Fruit fly (Drosophila melanogaster): Measurements from ENCODE around the gene CG42337.

The CG42337 gene

DNA sequence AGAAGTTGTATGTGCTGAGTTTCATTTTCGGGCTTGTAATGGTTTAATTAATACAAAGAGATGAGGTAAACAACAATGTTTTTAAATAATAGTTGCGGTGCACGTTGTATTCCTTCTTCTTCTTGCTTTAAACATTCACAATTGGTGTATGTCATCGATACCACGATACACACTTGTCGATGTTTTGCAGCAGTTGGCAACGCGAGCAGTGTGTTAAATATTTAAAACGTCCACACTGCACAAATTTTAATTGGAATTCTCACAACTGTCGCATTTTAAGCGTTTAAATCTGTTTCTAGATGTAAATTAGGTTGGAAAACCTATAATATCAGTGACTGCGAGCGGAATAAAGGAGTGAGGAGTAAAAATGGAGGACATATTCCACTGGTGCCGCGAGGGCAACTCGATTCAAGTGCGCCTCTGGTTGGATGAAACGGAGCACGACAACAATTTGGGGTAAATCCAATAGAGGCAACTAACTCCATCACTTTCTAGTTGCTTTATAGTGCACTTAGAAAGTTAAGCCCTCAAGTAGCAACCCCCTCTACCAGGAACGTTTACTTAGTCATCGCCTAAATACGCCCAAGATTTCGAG is 23.6 kb upstream of the CG42337 start, which contains the start of the genes Trmt112 and Ilk (continued):
- TF ChIP-seq CG10543 (GFP tag; optimal IDR thresholded peaks at IDR 0.05) (no peak), tna (GFP tag; IDR thresholded peaks at IDR 0.05; ENCODE audit: partially characterized antibody) (peak; percentile 87), CG11398 (GFP tag; optimal IDR thresholded peaks at IDR 0.05) (no peak), slbo (GFP tag; IDR thresholded peaks at IDR 0.05) (0 out of 2 replicates have a peak, but pooled peaks have one; percentile 12), Stat92E (GFP tag; optimal IDR thresholded peaks at IDR 0.05) (peak in 1 of 3 experiments; percentile 59), tx (GFP tag; optimal IDR thresholded peaks at IDR 0.05) (peak; percentile 88), nmo (GFP tag; optimal IDR thresholded peaks at IDR 0.05) (peak; percentile 60), CG17328 (GFP tag; IDR thresholded peaks at IDR 0.05) (no peak), ewg (GFP tag; optimal IDR thresholded peaks at IDR 0.05) (peak; percentile 7), onecut (GFP tag; IDR thresholded peaks at IDR 0.05) (peak; percentile 78; the same call in 1 of the 2 replicates), da (GFP tag; optimal IDR thresholded peaks at IDR 0.05) (peak; percentile 57), Myb (GFP tag; optimal IDR thresholded peaks at IDR 0.05) (peak; percentile 86), Opbp (GFP tag; IDR thresholded peaks at IDR 0.05; ENCODE audit: partially characterized antibody) (peak; percentile 92), zfh1 (GFP tag; IDR thresholded peaks at IDR 0.05) (no peak), knrl (GFP tag; IDR thresholded peaks at IDR 0.05; ENCODE audit: partially characterized antibody) (peak; percentile 86), cato (GFP tag; optimal IDR thresholded peaks at IDR 0.05; ENCODE audit: borderline replicate concordance) (no peak), CG17829 (tag; optimal IDR thresholded peaks at IDR 0.05) (peak; percentile 32), zf30C (GFP tag; optimal IDR thresholded peaks at IDR 0.05) (peak; percentile 10), scrt (GFP tag; optimal IDR thresholded peaks at IDR 0.05) (no peak), CG9932 (GFP tag; IDR thresholded peaks at IDR 0.05) (peak; percentile 9; the same call in 1 of the 2 replicates), Hr39 (optimal IDR thresholded peaks at IDR 0.05) (no peak), Ada2b (GFP tag; IDR thresholded peaks at IDR 0.05) (no peak), kni (GFP tag; optimal IDR thresholded peaks at IDR 0.05) (no peak), hb (GFP tag; IDR thresholded peaks at IDR 0.05; ENCODE audit: partially characterized antibody) (peak; percentile 80), CG15073 (GFP tag; optimal IDR thresholded peaks at IDR 0.05) (no peak), gfzf (GFP tag; optimal IDR thresholded peaks at IDR 0.05) (peak; percentile 68), CG14860 (GFP tag; IDR thresholded peaks at IDR 0.05; ENCODE audit: partially characterized antibody) (peak; percentile 63), jumu (GFP tag; optimal IDR thresholded peaks at IDR 0.05) (no peak), shn (GFP tag; optimal IDR thresholded peaks at IDR 0.05) (peak; percentile 9), cg (GFP tag; optimal IDR thresholded peaks at IDR 0.05) (peak; percentile 19), CG10147 (GFP tag; optimal IDR thresholded peaks at IDR 0.05) (no peak)

DNA sequence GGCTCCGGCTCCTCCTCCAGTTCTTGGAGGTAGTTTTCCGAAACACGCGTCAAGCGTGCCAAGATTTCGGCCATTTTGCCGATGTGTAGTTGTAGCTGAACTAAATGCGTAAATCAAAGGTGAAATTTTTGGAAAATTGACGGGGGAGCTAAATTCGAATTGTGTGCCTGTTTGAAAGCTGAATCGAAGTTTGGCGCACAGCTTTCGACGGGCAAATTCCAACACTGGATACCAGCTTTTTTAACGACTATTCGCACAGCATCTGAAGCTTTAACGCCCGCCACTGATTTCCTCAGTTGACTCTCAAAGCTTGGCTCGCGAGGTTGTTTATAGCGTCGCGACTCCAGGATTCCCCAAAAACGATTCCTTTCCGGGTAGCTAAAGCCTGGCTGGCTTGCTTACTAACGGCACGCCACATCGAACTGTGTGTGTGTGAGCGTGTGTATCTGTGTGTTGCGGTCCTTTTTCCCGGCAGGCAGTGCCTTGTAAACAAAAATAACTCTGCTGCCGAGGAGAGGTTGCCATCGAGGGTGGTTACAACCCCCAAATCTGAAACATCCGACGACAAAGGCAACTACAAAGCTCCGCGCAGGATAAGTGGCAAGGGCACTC is 16.9 kb upstream of the CG42337 start, which contains the start of the genes CG10510 and CG10508:
Gene CG10510 (minus strand): TSS at position 164 of the 612 bp plus-strand sequence.
Gene CG10508 (plus strand): TSS at position 295 of the 612 bp plus-strand sequence.
- peak; percentile 36; the same call in 1 of the 2 replicates for TF ChIP-seq seq (GFP tag; IDR thresholded peaks at IDR 0.05)
- peak; percentile 29; the same call in 1 of the 2 replicates for TF ChIP-seq Adf1 (GFP tag; IDR thresholded peaks at IDR 0.05)
- peak; percentile 13 for TF ChIP-seq CG6765 (GFP tag; optimal IDR thresholded peaks at IDR 0.05)
- peak; percentile 37 for TF ChIP-seq scrt (GFP tag; optimal IDR thresholded peaks at IDR 0.05)
- peak; percentile 9; the same call in 1 of the 2 replicates for TF ChIP-seq slbo (GFP tag; IDR thresholded peaks at IDR 0.05)
- peak; percentile 21 for TF ChIP-seq caup (GFP tag; optimal IDR thresholded peaks at IDR 0.05; ENCODE audit: severe bottlenecking)
- TF ChIP-seq pzg (GFP tag; optimal IDR thresholded peaks at IDR 0.05): peak; percentile 36
- TF ChIP-seq lab (GFP tag; optimal IDR thresholded peaks at IDR 0.05): peak; percentile 43
- TF ChIP-seq chinmo (GFP tag; IDR thresholded peaks at IDR 0.05; ENCODE audit: partially characterized antibody): 0 out of 4 replicates have a peak, but pooled peaks have one; percentile 5
- TF ChIP-seq cg (GFP tag; optimal IDR thresholded peaks at IDR 0.05): peak; percentile 34
- peak; percentile 2 for TF ChIP-seq CG10267 (tag; optimal IDR thresholded peaks at IDR 0.05)
- peak; percentile 55 for TF ChIP-seq Jarid2 (GFP tag; optimal IDR thresholded peaks at IDR 0.05)
- no peak for TF ChIP-seq HLH4C (GFP tag; IDR thresholded peaks at IDR 0.05; ENCODE audit: partially characterized antibody)
- TF ChIP-seq Nf-YC (tag; optimal IDR thresholded peaks at IDR 0.05): peak; percentile 22
- no peak for TF ChIP-seq CG14965 (GFP tag; optimal IDR thresholded peaks at IDR 0.05; ENCODE audit: borderline replicate concordance)
- TF ChIP-seq pros (GFP tag; optimal IDR thresholded peaks at IDR 0.05): peak; percentile 4
- TF ChIP-seq CG2199 (GFP tag; IDR thresholded peaks at IDR 0.05): no peak
- no peak for TF ChIP-seq CG18011 (GFP tag; optimal IDR thresholded peaks at IDR 0.05)
- TF ChIP-seq CG18476 (GFP tag; optimal IDR thresholded peaks at IDR 0.05): no peak

All from whole organism, embryonic.